Worm (Caenorhabditis elegans) whole organism, young adult: Measurements from ENCODE around the gene C06H2.2.

Experiments
- C17E4.6 ChIP-seq: fragments of 200-800 bp; sonication (Bioruptor generic); IDR thresholded peaks from 2 replicates; pipeline ENCODE4 v1.3.6; 2022; ENCODE audit warnings: missing genetic modification reagents, missing genetic modification characterization, missing compliant biosample characterization
- D2030.7 ChIP-seq: fragments of 200-800 bp; sonication (Bioruptor generic); IDR thresholded peaks from 2 replicates; pipeline ENCODE4 v1.3.6; 2022; ENCODE audit warnings: missing genetic modification reagents, missing genetic modification characterization, missing compliant biosample characterization
- F10E7.11 ChIP-seq: sonication (generic microtip); optimal IDR thresholded peaks from 2 replicates; lab custom pipeline; 2017; ENCODE audit warnings: mild to moderate bottlenecking, missing genetic modification characterization, moderate library complexity, missing compliant biosample characterization
- F23B12.7 ChIP-seq: sonication (generic microtip); optimal IDR thresholded peaks from 2 replicates; lab custom pipeline; 2017; ENCODE audit warnings: missing genetic modification characterization, mild to moderate bottlenecking, missing compliant biosample characterization, antibody characterized with exemption, moderate library complexity; ENCODE audit not compliant: insufficient read depth
- F37B4.10 ChIP-seq: fragments of 200-800 bp; sonication (Bioruptor generic); IDR thresholded peaks from 2 replicates; pipeline ENCODE4 v1.3.6; 2022; ENCODE audit warnings: missing genetic modification characterization, missing compliant biosample characterization
- F49E8.2 ChIP-seq: sonication (generic microtip); optimal IDR thresholded peaks from 3 replicates; lab custom pipeline; 2017; ENCODE audit warnings: missing genetic modification characterization, mild to moderate bottlenecking, missing compliant biosample characterization, antibody characterized with exemption, moderate library complexity; ENCODE audit not compliant: insufficient read depth
- F57C9.4 ChIP-seq: sonication (generic microtip); optimal IDR thresholded peaks from 2 replicates; lab custom pipeline; 2017; ENCODE audit warnings: mild to moderate bottlenecking, missing genetic modification characterization, missing compliant biosample characterization
- K11D2.4 ChIP-seq: fragments of 200-800 bp; sonication (Bioruptor generic); IDR thresholded peaks from 2 replicates; pipeline ENCODE4 v1.3.6; 2022; ENCODE audit warnings: missing genetic modification reagents, missing genetic modification characterization, missing compliant biosample characterization
- Y79H2A.3 ChIP-seq: fragments of 200-800 bp; sonication (Bioruptor generic); conservative IDR thresholded peaks from 2 replicates; pipeline ENCODE4 v1.3.6; 2022; ENCODE audit warnings: missing genetic modification reagents, missing genetic modification characterization, missing compliant biosample characterization
- Y95B8A.8 ChIP-seq: fragments of 200-800 bp; sonication (Bioruptor generic); IDR thresholded peaks from 2 replicates; pipeline ENCODE4 v1.3.6; 2022; ENCODE audit warnings: missing genetic modification reagents, missing genetic modification characterization, missing compliant biosample characterization
- akir-1 ChIP-seq: fragments of 200-800 bp; sonication (Bioruptor generic); optimal IDR thresholded peaks from 2 replicates; lab custom pipeline; 2018; ENCODE audit warnings: mild to moderate bottlenecking, missing genetic modification characterization, moderate library complexity, missing compliant biosample characterization
- ama-1 ChIP-seq, 3 experiments: fragments of 150-350 bp in 1 of 3; sonication (generic microtip) in 2 of 3; optimal IDR thresholded peaks; 2 replicates each; lab custom pipeline; 2014 to 2018; ENCODE audit warnings: missing biosample characterization in 2 of 3, missing genetic modification characterization in 2 of 3, missing genetic modification reagents in 2 of 3
- ccch-3 ChIP-seq: fragments of 200-800 bp; sonication (Bioruptor generic); optimal IDR thresholded peaks from 2 replicates; lab custom pipeline; 2018; ENCODE audit warnings: mild to moderate bottlenecking, missing genetic modification characterization, missing compliant biosample characterization
- ceh-27 ChIP-seq: fragments of 200-800 bp; sonication (Bioruptor generic); optimal IDR thresholded peaks from 2 replicates; lab custom pipeline; 2018; ENCODE audit warnings: mild to moderate bottlenecking, missing genetic modification characterization, moderate library complexity, missing compliant biosample characterization
- ceh-91 ChIP-seq: fragments of 200-800 bp; sonication (Bioruptor generic); IDR thresholded peaks from 2 replicates; pipeline ENCODE4 v1.3.6; 2022; ENCODE audit warnings: missing genetic modification reagents, missing genetic modification characterization, missing compliant biosample characterization
- dpff-1 ChIP-seq: sonication (generic microtip); optimal IDR thresholded peaks from 2 replicates; lab custom pipeline; 2017; ENCODE audit warnings: mild to moderate bottlenecking, missing genetic modification characterization, missing compliant biosample characterization
- dpl-1 ChIP-seq: fragments of 150-350 bp; optimal IDR thresholded peaks from 2 replicates; lab custom pipeline; 2014; ENCODE audit warnings: missing biosample characterization, missing genetic modification reagents, missing genetic modification characterization
- efl-1 ChIP-seq: fragments of 150-350 bp; optimal IDR thresholded peaks from 2 replicates; lab custom pipeline; 2014; ENCODE audit warnings: missing biosample characterization, missing genetic modification reagents, missing genetic modification characterization
- egl-44 ChIP-seq: fragments of 200-800 bp; sonication (Bioruptor generic); IDR thresholded peaks from 2 replicates; pipeline ENCODE4 v1.3.6; 2022; ENCODE audit warnings: missing genetic modification reagents, missing genetic modification characterization, missing compliant biosample characterization
- egrh-3 ChIP-seq: fragments of 200-800 bp; sonication (Bioruptor generic); IDR thresholded peaks from 2 replicates; pipeline ENCODE4 v1.3.6; 2022; ENCODE audit warnings: missing genetic modification reagents, missing genetic modification characterization, missing compliant biosample characterization
- ekl-4 ChIP-seq: fragments of 200-800 bp; sonication (Bioruptor generic); IDR thresholded peaks from 2 replicates; pipeline ENCODE4 v1.3.6; 2022; ENCODE audit warnings: missing genetic modification reagents, missing genetic modification characterization, missing compliant biosample characterization
- hmg-1.2 ChIP-seq: fragments of 200-800 bp; sonication (Bioruptor generic); IDR thresholded peaks from 2 replicates; pipeline ENCODE4 v1.3.6; 2022; ENCODE audit warnings: missing genetic modification reagents, missing genetic modification characterization, missing compliant biosample characterization
- hmg-20 ChIP-seq: fragments of 200-800 bp; sonication (Bioruptor generic); IDR thresholded peaks from 2 replicates; pipeline ENCODE4 v1.3.6; 2022; ENCODE audit warnings: missing genetic modification reagents, missing genetic modification characterization, missing compliant biosample characterization
- hrde-1 ChIP-seq: sonication (generic microtip); optimal IDR thresholded peaks from 2 replicates; lab custom pipeline; 2016; ENCODE audit warnings: missing genetic modification characterization, mild to moderate bottlenecking, missing compliant biosample characterization, moderate library complexity, missing genotype, missing genetic modification reagents, borderline replicate concordance
- lin-54 ChIP-seq: fragments of 200-800 bp; sonication (Bioruptor generic); optimal IDR thresholded peaks from 2 replicates; lab custom pipeline; 2018; ENCODE audit warnings: mild to moderate bottlenecking, missing genetic modification characterization, missing compliant biosample characterization
- lsl-1 ChIP-seq: fragments of 200-800 bp; sonication (Bioruptor generic); optimal IDR thresholded peaks from 2 replicates; lab custom pipeline; 2018; ENCODE audit warnings: mild to moderate bottlenecking, missing genetic modification characterization, moderate library complexity, missing compliant biosample characterization
- madf-8 ChIP-seq: fragments of 200-800 bp; sonication (Bioruptor generic); conservative IDR thresholded peaks from 2 replicates; pipeline ENCODE4 v1.3.6; 2022; ENCODE audit warnings: missing genetic modification reagents, missing genetic modification characterization, missing compliant biosample characterization
- mcd-1 ChIP-seq: fragments of 200-800 bp; sonication (Bioruptor generic); IDR thresholded peaks from 2 replicates; pipeline ENCODE4 v1.3.6; 2022; ENCODE audit warnings: missing genetic modification reagents, missing genetic modification characterization, missing compliant biosample characterization
- nhr-179 ChIP-seq: sonication (generic microtip); optimal IDR thresholded peaks from 2 replicates; lab custom pipeline; 2016; ENCODE audit warnings: mild to moderate bottlenecking, missing genetic modification characterization, missing compliant biosample characterization
- nhr-90 ChIP-seq: sonication (generic microtip); optimal IDR thresholded peaks from 2 replicates; lab custom pipeline; 2016; ENCODE audit warnings: missing genotype, mild to moderate bottlenecking, missing genetic modification characterization, missing compliant biosample characterization
- pbrm-1 ChIP-seq: fragments of 200-800 bp; sonication (Bioruptor generic); IDR thresholded peaks from 2 replicates; pipeline ENCODE4 v1.3.6; 2022; ENCODE audit warnings: missing genetic modification reagents, missing genetic modification characterization, missing compliant biosample characterization
- pha-4 ChIP-seq: fragments of 150-350 bp; sonication (generic microtip); optimal IDR thresholded peaks from 2 replicates; lab custom pipeline; 2014; ENCODE audit warnings: missing biosample characterization, missing genetic modification reagents, missing genetic modification characterization
- rcor-1 ChIP-seq: fragments of 200-800 bp; sonication (Bioruptor generic); IDR thresholded peaks from 2 replicates; pipeline ENCODE4 v1.3.6; 2022; ENCODE audit warnings: missing genetic modification reagents, missing genetic modification characterization, missing compliant biosample characterization
- rpc-1 ChIP-seq, 2 experiments: fragments of 150-350 bp in 1 of 2; sonication (generic microtip) in 1 of 2; optimal IDR thresholded peaks; 2 replicates each; lab custom pipeline; 2014 to 2018; ENCODE audit warnings: missing biosample characterization in 1 of 2, missing genetic modification characterization in 1 of 2, missing genetic modification reagents in 1 of 2, missing genotype in 1 of 2
- snpc-1.1 ChIP-seq: sonication (generic microtip); optimal IDR thresholded peaks from 2 replicates; lab custom pipeline; 2017; ENCODE audit warnings: missing genetic modification characterization, mild to moderate bottlenecking, missing compliant biosample characterization, antibody characterized with exemption, moderate library complexity, missing genotype, missing genetic modification reagents; ENCODE audit not compliant: insufficient read depth
- snpc-4 ChIP-seq, 5 experiments: fragments of 150-350 bp in 1 of 5; sonication (generic microtip) in 4 of 5; optimal IDR thresholded peaks; 2 replicates each; lab custom pipeline; 2014 to 2018; ENCODE audit warnings: missing genetic modification characterization in 5 of 5, missing biosample characterization in 3 of 5, antibody characterized with exemption in 2 of 5, mild to moderate bottlenecking in 2 of 5, missing compliant biosample characterization in 2 of 5, missing genotype in 2 of 5, moderate library complexity in 2 of 5, missing genetic modification reagents in 1 of 5
- sptf-2 ChIP-seq: fragments of 200-800 bp; sonication (Bioruptor generic); optimal IDR thresholded peaks from 2 replicates; lab custom pipeline; 2018; ENCODE audit warnings: mild to moderate bottlenecking, missing genetic modification characterization, missing compliant biosample characterization
- tbp1 ChIP-seq: fragments of 200-800 bp; sonication (Bioruptor generic); optimal IDR thresholded peaks from 2 replicates; lab custom pipeline; 2018; ENCODE audit warnings: mild to moderate bottlenecking, missing genetic modification characterization, missing compliant biosample characterization
- tlf-1 ChIP-seq: fragments of 200-800 bp; sonication (Bioruptor generic); optimal IDR thresholded peaks from 2 replicates; lab custom pipeline; 2018; ENCODE audit warnings: mild to moderate bottlenecking, missing genetic modification characterization, missing compliant biosample characterization
- unc-62 ChIP-seq: fragments of 150-350 bp; optimal IDR thresholded peaks from 2 replicates; lab custom pipeline; 2014; ENCODE audit warnings: missing biosample characterization, missing genetic modification reagents, missing genetic modification characterization
- xnd-1 ChIP-seq: sonication (generic microtip); optimal IDR thresholded peaks from 2 replicates; lab custom pipeline; 2016; ENCODE audit warnings: missing genotype, missing genetic modification reagents, missing genetic modification characterization, missing compliant biosample characterization
- ztf-22 ChIP-seq: fragments of 200-800 bp; sonication (Bioruptor generic); optimal IDR thresholded peaks from 2 replicates; lab custom pipeline; 2018; ENCODE audit warnings: mild to moderate bottlenecking, missing genetic modification characterization, moderate library complexity, missing compliant biosample characterization
- ztf-28 ChIP-seq: fragments of 200-800 bp; sonication (Bioruptor generic); IDR thresholded peaks from 2 replicates; pipeline ENCODE4 v1.3.6; 2022; ENCODE audit warnings: missing genetic modification reagents, missing genetic modification characterization, missing compliant biosample characterization
- ztf-6 ChIP-seq: fragments of 200-800 bp; sonication (Bioruptor generic); IDR thresholded peaks from 2 replicates; pipeline ENCODE4 v1.3.6; 2022; ENCODE audit warnings: missing genetic modification reagents, missing genetic modification characterization, missing compliant biosample characterization

Gene C06H2.2

ce11 chrV:11076403-11076802 lies 48.6 kb upstream of the C06H2.2 start (continued):
- TF ChIP-seq sptf-2 (no peak), akir-1 (GFP tag; lab: Kevin White, UChicago) (no peak), xnd-1 (tag; lab: Kevin White, UChicago) (peak; percentile 9), snpc-1.1 (tag; lab: Kevin White, UChicago) (no peak), dpl-1 (no peak), lin-54 (GFP tag; lab: Kevin White, UChicago) (peak; percentile 77), ccch-3 (GFP tag; lab: Kevin White, UChicago) (no peak), ztf-22 (no peak), nhr-90 (peak; percentile 15), nhr-179 (tag; lab: Kevin White, UChicago) (peak; percentile 2)

ce11 chrV:11078104-11078724 lies 46.8 kb upstream of the C06H2.2 start, which contains the start of gene act-2:
Gene act-2 (minus strand): TSS chrV:11078154.
- TF ChIP-seq dpff-1 (tag; lab: Kevin White, UChicago) (no peak), F23B12.7 (tag; lab: Kevin White, UChicago) (peak; percentile 22), rcor-1 (GFP tag; lab: Robert Waterston, UW) (peak; percentile 70), efl-1 (GFP tag; lab: Kevin White, UChicago) (peak; percentile 96), hmg-1.2 (peak; percentile 40; the same call in 1 of the 2 replicates), hmg-20 (GFP tag; lab: Robert Waterston, UW) (no peak), ekl-4 (peak; percentile 73), F49E8.2 (tag; lab: Kevin White, UChicago) (peak; percentile 82), hrde-1 (tag; lab: Kevin White, UChicago) (peak; percentile 38), snpc-4 (GFP tag; optimal IDR thresholded peaks at IDR 0.05; lab: Kevin White, UChicago) (no peak), snpc-4 (tag; optimal IDR thresholded peaks at IDR 0.05; lab: Kevin White, UChicago) (peak in 3 of 4 experiments; percentile 17 to 56 (median 55)), Y79H2A.3 (GFP tag; lab: Robert Waterston, UW) (0 out of 2 replicates have a peak, but pooled peaks have one; percentile 39), Y95B8A.8 (GFP tag; lab: Robert Waterston, UW) (peak; percentile 74), pha-4 (tag; lab: Kevin White, UChicago) (no peak), mcd-1 (GFP tag; lab: Robert Waterston, UW) (peak; percentile 95), F10E7.11 (tag; lab: Kevin White, UChicago) (no peak), ztf-28 (0 out of 2 replicates have a peak, but pooled peaks have one; percentile 54), K11D2.4 (0 out of 2 replicates have a peak, but pooled peaks have one; percentile 33), F57C9.4 (tag; lab: Kevin White, UChicago) (no peak), ztf-6 (GFP tag; lab: Robert Waterston, UW) (no peak), F37B4.10 (GFP tag; lab: Robert Waterston, UW) (no peak), egl-44 (GFP tag; lab: Robert Waterston, UW) (no peak), dpl-1 (peak; percentile 93), ama-1 (optimal IDR thresholded peaks at IDR 0.05; lab: Kevin White, UChicago) (no peak), ama-1 (GFP tag; optimal IDR thresholded peaks at IDR 0.05; lab: Kevin White, UChicago) (no peak), tbp1 (peak; percentile 53), xnd-1 (tag; lab: Kevin White, UChicago) (peak; percentile 66), tlf-1 (GFP tag; lab: Kevin White, UChicago) (peak; percentile 55), ceh-27 (GFP tag; lab: Kevin White, UChicago) (peak; percentile 67), lsl-1 (GFP tag; lab: Kevin White, UChicago) (peak; percentile 55), C17E4.6 (peak; percentile 76), madf-8 (GFP tag; lab: Robert Waterston, UW) (peak; percentile 84), lin-54 (GFP tag; lab: Kevin White, UChicago) (peak; percentile 93), rpc-1 (optimal IDR thresholded peaks at IDR 0.05; lab: Kevin White, UChicago) (peak; percentile 8), rpc-1 (tag; optimal IDR thresholded peaks at IDR 0.05; lab: Kevin White, UChicago) (no peak), unc-62 (GFP tag; lab: Kevin White, UChicago) (no peak), ceh-91 (GFP tag; lab: Robert Waterston, UW) (peak; percentile 86), pbrm-1 (GFP tag; lab: Robert Waterston, UW) (peak; percentile 85), egrh-3 (peak; percentile 44; the same call in 1 of the 2 replicates), D2030.7 (GFP tag; lab: Robert Waterston, UW) (peak; percentile 91)
